Fruit fly (Drosophila melanogaster) Kc167 (cell line): ENCODE results near the gene Ugt37E1.

Source experiments
- Sin3A ChIP-seq: fragments of >200 bp; optimal IDR thresholded peaks from 2 replicates; lab custom pipeline; 2018; ENCODE audit warnings: missing external identifiers
- insv ChIP-seq: fragments of >200 bp; optimal IDR thresholded peaks from 3 replicates; lab custom pipeline; 2018; ENCODE audit warnings: missing external identifiers
- psq ChIP-seq: fragments of >200 bp; optimal IDR thresholded peaks from 2 replicates; lab custom pipeline; 2017; ENCODE audit warnings: missing external identifiers
- ttk ChIP-seq: sonication (Bioruptor generic); optimal IDR thresholded peaks from 2 replicates; lab custom pipeline; 2017; ENCODE audit warnings: missing external identifiers

- TF ChIP-seq insv (lab: Kevin White, UChicago) (no peak), psq (lab: Kevin White, UChicago) (no peak), ttk (lab: Kevin White, UChicago) (no peak), Sin3A (lab: Kevin White, UChicago) (no peak)
Observed at dm6 chr2L:16747145-16747544, 49.2 kb upstream of the Ugt37E1 start.
